Fruit fly (Drosophila melanogaster): Measurements from ENCODE around the gene ScsbetaG.

ScsbetaG gene

DNA sequence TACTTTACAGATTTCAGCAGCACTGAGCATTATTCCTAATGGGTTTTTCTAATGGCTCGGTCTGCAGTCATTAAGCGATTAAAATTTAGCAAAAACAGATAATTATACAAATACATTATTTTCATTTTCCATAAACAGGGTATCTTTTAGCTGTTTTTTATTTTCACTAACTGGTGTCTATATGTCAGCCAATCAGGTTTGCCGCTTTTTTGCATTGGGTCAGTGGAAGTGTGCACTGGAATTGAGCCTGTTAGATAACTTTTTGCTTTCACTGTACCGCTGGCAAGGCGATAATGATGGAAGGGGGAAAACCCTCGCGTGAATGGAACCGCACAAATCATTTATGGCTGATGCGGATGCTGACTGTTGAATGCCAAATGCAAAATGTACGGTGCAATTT is 12.0 kb upstream of the ScsbetaG start:
- TF ChIP-seq foxo (GFP tag; optimal IDR thresholded peaks at IDR 0.05) (no peak), Rel (GFP tag; optimal IDR thresholded peaks at IDR 0.05) (no peak), Rel (tag; optimal IDR thresholded peaks at IDR 0.05) (peak; percentile 82)

DNA sequence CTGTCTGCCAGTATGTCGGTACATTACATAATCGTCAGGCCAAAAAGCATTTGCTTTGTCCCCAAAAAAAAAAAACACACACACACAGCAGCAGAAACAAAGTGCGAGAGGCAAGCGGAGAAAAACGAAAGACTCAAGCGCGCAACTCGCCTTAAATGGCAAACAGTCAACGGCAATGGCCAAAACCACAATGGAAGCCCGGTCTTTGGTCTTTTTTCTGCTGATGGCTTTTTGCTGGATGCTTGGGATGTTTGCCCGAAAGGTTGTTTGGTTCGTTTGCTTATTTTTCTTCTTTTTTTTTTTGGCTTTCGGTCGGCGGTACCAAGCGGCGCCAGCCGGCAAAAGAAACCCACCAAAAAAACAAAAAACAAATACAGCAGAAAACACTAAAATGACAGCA is 7.6 kb upstream of the ScsbetaG start:
- TF ChIP-seq pan (optimal IDR thresholded peaks at IDR 0.05): no peak
- TF ChIP-seq rgr (GFP tag; optimal IDR thresholded peaks at IDR 0.05): no peak
- TF ChIP-seq Sp1 (GFP tag; optimal IDR thresholded peaks at IDR 0.05): peak; percentile 37
- TF ChIP-seq Hr83 (GFP tag; optimal IDR thresholded peaks at IDR 0.05; ENCODE audit: poor library complexity, severe bottlenecking): no peak
- peak; percentile 20 for TF ChIP-seq brk (GFP tag; optimal IDR thresholded peaks at IDR 0.05)
- TF ChIP-seq ey (GFP tag; optimal IDR thresholded peaks at IDR 0.05): no peak
- peak; percentile 43 for TF ChIP-seq psq (GFP tag; optimal IDR thresholded peaks at IDR 0.05)
- no peak for TF ChIP-seq lola (GFP tag; optimal IDR thresholded peaks at IDR 0.05)
- no peak for TF ChIP-seq Abd-B (GFP tag; optimal IDR thresholded peaks at IDR 0.05)
- TF ChIP-seq Hnf4 (GFP tag; optimal IDR thresholded peaks at IDR 0.05): no peak
- no peak for TF ChIP-seq br (GFP tag; optimal IDR thresholded peaks at IDR 0.05)
- no peak for TF ChIP-seq OdsH (GFP tag; optimal IDR thresholded peaks at IDR 0.05)
- peak; percentile 20 for TF ChIP-seq jim (GFP tag; optimal IDR thresholded peaks at IDR 0.05)
- no peak for TF ChIP-seq HLH106 (tag; optimal IDR thresholded peaks at IDR 0.05)
- TF ChIP-seq woc (GFP tag; optimal IDR thresholded peaks at IDR 0.05): no peak
- TF ChIP-seq CG9705 (GFP tag; optimal IDR thresholded peaks at IDR 0.05): no peak
- no peak for TF ChIP-seq Rel (GFP tag; optimal IDR thresholded peaks at IDR 0.05)
- TF ChIP-seq Rel (tag; optimal IDR thresholded peaks at IDR 0.05): no peak
- no peak for TF ChIP-seq Myc (optimal IDR thresholded peaks at IDR 0.05)
- TF ChIP-seq usp (GFP tag; optimal IDR thresholded peaks at IDR 0.05): no peak
- TF ChIP-seq dl (GFP tag; optimal IDR thresholded peaks at IDR 0.05; ENCODE audit: insufficient read depth in 1 of 2, partially characterized antibody in 2 of 2): no peak
- TF ChIP-seq Vsx2 (GFP tag; optimal IDR thresholded peaks at IDR 0.05; ENCODE audit: partially characterized antibody): no peak
- TF ChIP-seq sage (GFP tag; optimal IDR thresholded peaks at IDR 0.05): no peak
- no peak for TF ChIP-seq Dif (GFP tag; optimal IDR thresholded peaks at IDR 0.05; ENCODE audit: partially characterized antibody)

DNA sequence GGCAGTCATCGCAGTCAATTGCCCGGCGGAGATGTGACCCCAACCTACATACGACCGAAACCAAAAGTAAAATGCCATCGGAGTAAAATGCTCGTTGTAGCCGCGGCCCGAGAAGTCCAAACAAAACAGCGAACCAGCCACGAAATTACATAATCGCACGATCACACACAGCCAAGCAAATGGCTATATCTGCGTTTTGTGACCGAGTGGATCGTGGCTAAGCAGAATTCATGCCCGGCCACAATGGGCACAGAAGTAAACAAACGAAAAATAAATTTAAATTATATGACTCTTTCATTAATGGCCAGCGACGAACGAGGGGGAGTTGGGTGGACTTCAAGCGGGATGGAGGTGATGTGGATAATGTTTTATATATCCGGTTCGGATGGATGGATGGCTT is 6.2 kb upstream of the ScsbetaG start:
- TF ChIP-seq Dif (GFP tag; optimal IDR thresholded peaks at IDR 0.05; ENCODE audit: partially characterized antibody): no peak
- TF ChIP-seq usp (GFP tag; optimal IDR thresholded peaks at IDR 0.05): no peak
- TF ChIP-seq sage (GFP tag; optimal IDR thresholded peaks at IDR 0.05): no peak
- no peak for TF ChIP-seq Sp1 (GFP tag; optimal IDR thresholded peaks at IDR 0.05)
- no peak for TF ChIP-seq Mio (GFP tag; optimal IDR thresholded peaks at IDR 0.05)
- TF ChIP-seq sv (GFP tag; optimal IDR thresholded peaks at IDR 0.05): no peak
- TF ChIP-seq jim (GFP tag; optimal IDR thresholded peaks at IDR 0.05): no peak
- no peak for TF ChIP-seq fru (GFP tag; optimal IDR thresholded peaks at IDR 0.05)
- no peak for TF ChIP-seq br (GFP tag; optimal IDR thresholded peaks at IDR 0.05)
- no peak for TF ChIP-seq CG9705 (GFP tag; optimal IDR thresholded peaks at IDR 0.05)
- no peak for TF ChIP-seq dmrt93B (GFP tag; optimal IDR thresholded peaks at IDR 0.05)
- no peak for TF ChIP-seq OdsH (GFP tag; optimal IDR thresholded peaks at IDR 0.05)
- no peak for TF ChIP-seq GATAd (GFP tag; optimal IDR thresholded peaks at IDR 0.05)
- no peak for TF ChIP-seq Jra (GFP tag; optimal IDR thresholded peaks at IDR 0.05)
- no peak for TF ChIP-seq CG32264 (GFP tag; optimal IDR thresholded peaks at IDR 0.05)
- no peak for TF ChIP-seq Hnf4 (GFP tag; optimal IDR thresholded peaks at IDR 0.05)
- no peak for TF ChIP-seq Dfd (GFP tag; optimal IDR thresholded peaks at IDR 0.05)
- TF ChIP-seq Vsx2 (GFP tag; optimal IDR thresholded peaks at IDR 0.05; ENCODE audit: partially characterized antibody): no peak

DNA sequence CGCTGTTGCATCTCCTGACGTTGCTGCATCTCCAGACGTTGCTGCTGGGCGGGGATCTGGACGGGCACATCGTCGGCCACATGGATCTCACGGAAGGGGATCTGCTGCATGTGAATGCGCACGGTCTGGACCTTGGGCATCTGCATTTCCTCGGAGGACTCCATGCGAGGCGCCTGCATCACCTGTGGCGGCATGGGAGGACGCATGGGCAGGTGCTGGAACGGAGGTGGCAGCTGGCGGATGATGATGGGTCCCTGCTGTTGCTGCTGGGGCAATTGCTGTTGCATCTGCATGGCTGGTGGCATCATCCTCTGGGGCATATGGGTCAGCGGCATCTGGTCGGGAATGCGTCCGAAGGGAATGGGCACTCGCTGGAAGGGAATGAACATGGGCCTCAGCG is 4.9 kb upstream of the ScsbetaG start:
- TF ChIP-seq pan (optimal IDR thresholded peaks at IDR 0.05): no peak
- no peak for TF ChIP-seq dmrt93B (GFP tag; optimal IDR thresholded peaks at IDR 0.05)
- no peak for TF ChIP-seq usp (GFP tag; optimal IDR thresholded peaks at IDR 0.05)
- TF ChIP-seq fru (GFP tag; optimal IDR thresholded peaks at IDR 0.05): no peak
- no peak for TF ChIP-seq dsf (GFP tag; optimal IDR thresholded peaks at IDR 0.05; ENCODE audit: borderline replicate concordance)
- no peak for TF ChIP-seq CrebA (GFP tag; optimal IDR thresholded peaks at IDR 0.05; ENCODE audit: borderline replicate concordance)
- no peak for TF ChIP-seq CG9705 (GFP tag; optimal IDR thresholded peaks at IDR 0.05)
- no peak for TF ChIP-seq rgr (GFP tag; optimal IDR thresholded peaks at IDR 0.05)
- TF ChIP-seq HLH106 (tag; optimal IDR thresholded peaks at IDR 0.05): no peak
- no peak for TF ChIP-seq dl (GFP tag; optimal IDR thresholded peaks at IDR 0.05; ENCODE audit: insufficient read depth in 1 of 2, partially characterized antibody in 2 of 2)
- no peak for TF ChIP-seq Abd-B (GFP tag; optimal IDR thresholded peaks at IDR 0.05)
- no peak for TF ChIP-seq jim (GFP tag; optimal IDR thresholded peaks at IDR 0.05)
- no peak for TF ChIP-seq brk (GFP tag; optimal IDR thresholded peaks at IDR 0.05)
- no peak for TF ChIP-seq sv (GFP tag; optimal IDR thresholded peaks at IDR 0.05)
- TF ChIP-seq GATAd (GFP tag; optimal IDR thresholded peaks at IDR 0.05): no peak

All from whole organism, wandering third instar larva.